Worm (Caenorhabditis elegans) whole organism, late embryonic: ENCODE measurements around the gene efhc-1.

Experiments
- C38D4.7 ChIP-seq: fragments of 200-800 bp; sonication (Bioruptor generic); optimal IDR thresholded peaks from 2 replicates; lab custom pipeline; 2018; ENCODE audit warnings: mild to moderate bottlenecking, missing genetic modification characterization, moderate library complexity, missing compliant biosample characterization
- F13H6.1 ChIP-seq: sonication (generic microtip); optimal IDR thresholded peaks from 2 replicates; lab custom pipeline; 2016; ENCODE audit warnings: missing genetic modification characterization, missing compliant biosample characterization
- K02D7.2 ChIP-seq: sonication (generic microtip); optimal IDR thresholded peaks from 2 replicates; lab custom pipeline; 2017; ENCODE audit warnings: mild to moderate bottlenecking, missing genetic modification characterization, missing compliant biosample characterization
- ahr-1 ChIP-seq: sonication (generic microtip); optimal IDR thresholded peaks from 2 replicates; lab custom pipeline; 2016; ENCODE audit warnings: missing genetic modification characterization, missing compliant biosample characterization
- ama-1 ChIP-seq: fragments of 150-350 bp; optimal IDR thresholded peaks from 2 replicates; lab custom pipeline; 2014
- ceh-18 ChIP-seq: sonication (generic microtip); optimal IDR thresholded peaks from 2 replicates; lab custom pipeline; 2016; ENCODE audit warnings: missing genetic modification characterization, missing compliant biosample characterization
- ceh-2 ChIP-seq: sonication (generic microtip); optimal IDR thresholded peaks from 2 replicates; lab custom pipeline; 2016; ENCODE audit warnings: missing genotype, missing genetic modification characterization, missing compliant biosample characterization
- ceh-22 ChIP-seq: sonication (generic microtip); optimal IDR thresholded peaks from 2 replicates; lab custom pipeline; 2017; ENCODE audit warnings: missing biosample characterization, missing genetic modification characterization
- ceh-24 ChIP-seq: sonication (generic microtip); optimal IDR thresholded peaks from 2 replicates; lab custom pipeline; 2016; ENCODE audit warnings: mild to moderate bottlenecking, missing genetic modification characterization, missing compliant biosample characterization
- ceh-31 ChIP-seq: sonication (generic microtip); optimal IDR thresholded peaks from 2 replicates; lab custom pipeline; 2016; ENCODE audit warnings: missing genetic modification characterization, missing compliant biosample characterization
- ceh-34 ChIP-seq: sonication (generic microtip); optimal IDR thresholded peaks from 2 replicates; lab custom pipeline; 2016; ENCODE audit warnings: mild to moderate bottlenecking, missing genetic modification characterization, missing compliant biosample characterization
- ceh-45 ChIP-seq: fragments of 200-800 bp; sonication (Bioruptor generic); IDR thresholded peaks from 2 replicates; pipeline ENCODE4 v1.3.6; 2022; ENCODE audit warnings: missing genetic modification reagents, missing genetic modification characterization, missing compliant biosample characterization
- ceh-6 ChIP-seq: fragments of 200-800 bp; sonication (Bioruptor generic); optimal IDR thresholded peaks from 2 replicates; lab custom pipeline; 2018; ENCODE audit warnings: mild to moderate bottlenecking, missing genetic modification characterization, missing compliant biosample characterization
- che-1 ChIP-seq: sonication (generic microtip); optimal IDR thresholded peaks from 2 replicates; lab custom pipeline; 2016; ENCODE audit warnings: mild to moderate bottlenecking, missing genetic modification characterization, missing compliant biosample characterization
- dve-1 ChIP-seq: sonication (generic microtip); optimal IDR thresholded peaks from 2 replicates; lab custom pipeline; 2017; ENCODE audit warnings: antibody characterized with exemption, mild to moderate bottlenecking, missing genetic modification characterization, missing compliant biosample characterization
- elt-2 ChIP-seq: sonication (generic microtip); optimal IDR thresholded peaks from 2 replicates; lab custom pipeline; 2016; ENCODE audit warnings: missing genetic modification reagents, missing genetic modification characterization, missing compliant biosample characterization
- elt-4 ChIP-seq: sonication (generic microtip); optimal IDR thresholded peaks from 2 replicates; lab custom pipeline; 2016; ENCODE audit warnings: missing genetic modification characterization, missing compliant biosample characterization
- fax-1 ChIP-seq: sonication (generic microtip); optimal IDR thresholded peaks from 2 replicates; lab custom pipeline; 2016; ENCODE audit warnings: missing genotype, missing genetic modification characterization, missing compliant biosample characterization
- fkh-6 ChIP-seq: sonication (generic microtip); optimal IDR thresholded peaks from 2 replicates; lab custom pipeline; 2016; ENCODE audit warnings: missing genetic modification characterization, missing compliant biosample characterization
- hlh-30 ChIP-seq: sonication (generic microtip); optimal IDR thresholded peaks from 2 replicates; lab custom pipeline; 2017; ENCODE audit warnings: antibody characterized with exemption, missing genetic modification characterization, missing compliant biosample characterization; ENCODE audit not compliant: insufficient read depth
- hlh-6 ChIP-seq: sonication (generic microtip); optimal IDR thresholded peaks from 2 replicates; lab custom pipeline; 2016; ENCODE audit warnings: missing genotype, missing genetic modification characterization, missing compliant biosample characterization
- hlh-8 ChIP-seq: sonication (generic microtip); optimal IDR thresholded peaks from 2 replicates; lab custom pipeline; 2016; ENCODE audit warnings: missing genotype, missing genetic modification characterization, missing compliant biosample characterization
- lim-6 ChIP-seq: sonication (generic microtip); optimal IDR thresholded peaks from 2 replicates; lab custom pipeline; 2016; ENCODE audit warnings: missing genetic modification characterization, missing compliant biosample characterization
- lin-11 ChIP-seq: fragments of 200-800 bp; sonication (Bioruptor generic); optimal IDR thresholded peaks from 2 replicates; lab custom pipeline; 2018; ENCODE audit warnings: mild to moderate bottlenecking, missing genetic modification characterization, missing compliant biosample characterization
- madf-2 ChIP-seq: sonication (generic microtip); optimal IDR thresholded peaks from 2 replicates; lab custom pipeline; 2017; ENCODE audit warnings: missing genetic modification characterization, missing compliant biosample characterization
- nfya-1 ChIP-seq: sonication (generic microtip); optimal IDR thresholded peaks from 2 replicates; lab custom pipeline; 2017; ENCODE audit warnings: missing genetic modification characterization, mild to moderate bottlenecking, missing compliant biosample characterization, antibody characterized with exemption, moderate library complexity
- nhr-232 ChIP-seq: sonication (generic microtip); optimal IDR thresholded peaks from 2 replicates; lab custom pipeline; 2016; ENCODE audit warnings: missing genetic modification characterization, missing compliant biosample characterization
- odd-2 ChIP-seq: sonication (generic microtip); optimal IDR thresholded peaks from 2 replicates; lab custom pipeline; 2017; ENCODE audit warnings: antibody characterized with exemption, mild to moderate bottlenecking, missing genetic modification characterization, missing compliant biosample characterization
- pha-2 ChIP-seq: sonication (generic microtip); optimal IDR thresholded peaks from 2 replicates; lab custom pipeline; 2017; ENCODE audit warnings: mild to moderate bottlenecking, missing genetic modification characterization, missing compliant biosample characterization
- pqm-1 ChIP-seq: sonication (generic microtip); optimal IDR thresholded peaks from 2 replicates; lab custom pipeline; 2016; ENCODE audit warnings: missing genetic modification characterization, missing compliant biosample characterization
- pros-1 ChIP-seq: fragments of 150-350 bp; optimal IDR thresholded peaks from 2 replicates; lab custom pipeline; 2014; ENCODE audit warnings: missing biosample characterization, missing genetic modification reagents, missing genetic modification characterization
- sdc-2 ChIP-seq: sonication (generic microtip); optimal IDR thresholded peaks from 2 replicates; lab custom pipeline; 2016; ENCODE audit warnings: missing genotype, missing genetic modification characterization, missing compliant biosample characterization
- sox-2 ChIP-seq: fragments of 200-800 bp; sonication (Bioruptor generic); IDR thresholded peaks from 2 replicates; pipeline ENCODE4 v1.3.6; 2022; ENCODE audit warnings: missing genetic modification reagents, missing genetic modification characterization, missing compliant biosample characterization
- sox-4 ChIP-seq: sonication (generic microtip); optimal IDR thresholded peaks from 2 replicates; lab custom pipeline; 2017; ENCODE audit warnings: mild to moderate bottlenecking, missing genetic modification characterization, inconsistent platforms, missing compliant biosample characterization
- syd-9 ChIP-seq: sonication (generic microtip); optimal IDR thresholded peaks from 2 replicates; lab custom pipeline; 2016; ENCODE audit warnings: mild to moderate bottlenecking, missing genetic modification characterization, moderate library complexity, missing compliant biosample characterization
- tbx-2 ChIP-seq: sonication (generic microtip); optimal IDR thresholded peaks from 2 replicates; lab custom pipeline; 2016; ENCODE audit warnings: missing genetic modification characterization, missing compliant biosample characterization
- ttx-3 ChIP-seq: sonication (generic microtip); optimal IDR thresholded peaks from 2 replicates; lab custom pipeline; 2016; ENCODE audit warnings: missing genetic modification reagents, missing genetic modification characterization, missing compliant biosample characterization
- unc-3 ChIP-seq, 2 experiments: fragments of 200-800 bp in 1 of 2; sonication (Bioruptor generic) in 1 of 2; sonication (generic microtip) in 1 of 2; conservative IDR thresholded peaks in 1 of 2; optimal IDR thresholded peaks in 1 of 2; 2 replicates each; pipeline versions ENCODE4 v1.3.6 to Lab custom; 2016 to 2022; ENCODE audit warnings: missing compliant biosample characterization in 2 of 2, missing genetic modification characterization in 2 of 2, missing genetic modification reagents in 1 of 2
- unc-42 ChIP-seq: sonication (generic microtip); optimal IDR thresholded peaks from 2 replicates; lab custom pipeline; 2016; ENCODE audit warnings: missing genotype, missing genetic modification characterization, missing compliant biosample characterization
- unc-55 ChIP-seq: sonication (generic microtip); optimal IDR thresholded peaks from 2 replicates; lab custom pipeline; 2017; ENCODE audit warnings: missing biosample characterization, missing genetic modification reagents, missing genetic modification characterization
- ztf-16 ChIP-seq: sonication (generic microtip); optimal IDR thresholded peaks from 2 replicates; lab custom pipeline; 2017; ENCODE audit warnings: missing genetic modification characterization, missing compliant biosample characterization

The efhc-1 gene

ce11 chrX:10338761-10339160 is 19.4 kb upstream of the efhc-1 start:
- TF ChIP-seq ttx-3 (no peak), ceh-34 (tag; lab: Kevin White, UChicago) (no peak), madf-2 (tag; lab: Kevin White, UChicago) (no peak), unc-55 (no peak), ceh-18 (tag; lab: Kevin White, UChicago) (no peak)
- TF ChIP-seq, all 69 proteins: peak for 0

ce11 chrX:10340044-10340443 is 18.1 kb upstream of the efhc-1 start:
- no peak for TF ChIP-seq fkh-6 (tag; lab: Kevin White, UChicago)
- peak; percentile 54 for TF ChIP-seq elt-2 (tag; lab: Kevin White, UChicago)
- no peak for TF ChIP-seq odd-2 (tag; lab: Kevin White, UChicago)

DNA sequence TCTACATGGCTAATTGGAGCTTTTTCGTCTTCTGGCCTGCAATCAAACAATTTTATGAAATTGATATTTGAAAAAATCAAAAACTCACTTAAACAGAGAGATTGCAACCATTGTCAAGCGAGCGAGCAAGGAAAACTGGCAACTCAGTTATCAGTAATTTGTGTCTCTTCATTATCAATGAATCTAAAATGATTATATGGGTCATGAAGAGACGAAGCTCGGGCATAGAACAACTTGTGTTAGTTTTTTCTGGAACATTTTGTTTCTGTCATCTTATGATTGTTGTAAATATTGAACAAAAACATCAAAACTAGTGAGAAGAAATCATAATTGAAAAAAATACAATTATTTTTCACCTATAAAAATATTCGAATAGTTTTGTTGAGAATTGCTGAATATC is 17.2 kb upstream of the efhc-1 start, which contains the start of gene R07E3.1:
R07E3.1 (minus strand) TSS at position 176 of the 400 bp plus-strand sequence.
- TF ChIP-seq ceh-2 (no peak), unc-42 (no peak), C38D4.7 (GFP tag; lab: Kevin White, UChicago) (no peak), elt-2 (tag; lab: Kevin White, UChicago) (peak; percentile 67), lim-6 (tag; lab: Kevin White, UChicago) (no peak), ceh-45 (no peak)
- TF ChIP-seq, all 69 proteins: peak for 1

ce11 chrX:10350151-10350550 is 8.0 kb upstream of the efhc-1 start:
- TF ChIP-seq F13H6.1 (no peak), hlh-30 (no peak), elt-2 (tag; lab: Kevin White, UChicago) (no peak)

- peak; percentile 92 for TF ChIP-seq sdc-2 (tag; lab: Kevin White, UChicago)
- no peak for TF ChIP-seq ceh-2
- TF ChIP-seq, all 69 proteins: peak for 1
Measured at ce11 chrX:10353857-10354256, 4.3 kb upstream of the efhc-1 start.

ce11 chrX:10355650-10356049 is 2.5 kb upstream of the efhc-1 start, which contains the start of gene R07E3.7:
TSS of gene R07E3.7 (minus strand) at chrX:10355750.
- TF ChIP-seq syd-9: no peak
- TF ChIP-seq hlh-8 (tag; lab: Kevin White, UChicago): no peak
- no peak for TF ChIP-seq hlh-30
- TF ChIP-seq tbx-2 (tag; lab: Kevin White, UChicago): no peak
- TF ChIP-seq elt-4 (tag; lab: Kevin White, UChicago): no peak
- no peak for TF ChIP-seq ceh-22 (tag; lab: Kevin White, UChicago)
- TF ChIP-seq ceh-6 (GFP tag; lab: Kevin White, UChicago): no peak
- TF ChIP-seq hlh-6 (tag; lab: Kevin White, UChicago): no peak
- no peak for TF ChIP-seq ceh-34 (tag; lab: Kevin White, UChicago)
- TF ChIP-seq C38D4.7 (GFP tag; lab: Kevin White, UChicago): no peak
- TF ChIP-seq lim-6 (tag; lab: Kevin White, UChicago): no peak
- no peak for TF ChIP-seq pha-2 (tag; lab: Kevin White, UChicago)
- TF ChIP-seq lin-11 (tag; lab: Kevin White, UChicago): no peak
- no peak for TF ChIP-seq che-1
- no peak for TF ChIP-seq dve-1 (tag; lab: Kevin White, UChicago)
- no peak for TF ChIP-seq ceh-24
- no peak for TF ChIP-seq sox-4 (tag; lab: Kevin White, UChicago)

- no peak for TF ChIP-seq ama-1 (lab: Kevin White, UChicago)
- no peak for TF ChIP-seq sox-2 (GFP tag; lab: Robert Waterston, UW)
- peak; percentile 61 for TF ChIP-seq nfya-1
- TF ChIP-seq ceh-31: peak; percentile 69
- TF ChIP-seq fax-1 (tag; lab: Kevin White, UChicago): no peak
- TF ChIP-seq elt-4 (tag; lab: Kevin White, UChicago): no peak
- no peak for TF ChIP-seq syd-9
- TF ChIP-seq pqm-1 (tag; lab: Kevin White, UChicago): no peak
- peak; percentile 80 for TF ChIP-seq sdc-2 (tag; lab: Kevin White, UChicago)
- no peak for TF ChIP-seq K02D7.2 (tag; lab: Kevin White, UChicago)
- no peak for TF ChIP-seq nhr-232 (tag; lab: Kevin White, UChicago)
- TF ChIP-seq ceh-24: no peak
- TF ChIP-seq ceh-22 (tag; lab: Kevin White, UChicago): no peak
- TF ChIP-seq pros-1: peak; percentile 42
- TF ChIP-seq unc-3 (GFP tag; conservative IDR thresholded peaks at IDR 0.05; lab: Robert Waterston, UW): no peak
- TF ChIP-seq unc-3 (tag; optimal IDR thresholded peaks at IDR 0.05; lab: Kevin White, UChicago): no peak
- no peak for TF ChIP-seq ztf-16 (tag; lab: Kevin White, UChicago)
- TF ChIP-seq ahr-1 (tag; lab: Kevin White, UChicago): no peak
Measured at ce11 chrX:10372556-10372955, 14.4 kb downstream of the efhc-1 start, which contains the start of gene Y49A10A.2. TSS of gene Y49A10A.2 (minus strand) at chrX:10372664.
